Worm (Caenorhabditis elegans) whole organism, L1 larva: ENCODE measurements around the gene ugt-33.

ENCODE experiments used
- C16A3.4 ChIP-seq: fragments of 150-350 bp; optimal IDR thresholded peaks from 2 replicates; lab custom pipeline; 2014; ENCODE audit warnings: missing biosample characterization, missing genetic modification characterization
- Y116A8C.19 ChIP-seq: sonication (generic microtip); optimal IDR thresholded peaks from 2 replicates; lab custom pipeline; 2016; ENCODE audit warnings: missing compliant biosample characterization, missing genetic modification characterization, borderline replicate concordance
- aly-2 ChIP-seq: fragments of 150-350 bp; optimal IDR thresholded peaks from 2 replicates; lab custom pipeline; 2014; ENCODE audit warnings: missing biosample characterization, missing genetic modification characterization
- ceh-8 ChIP-seq: fragments of 200-800 bp; sonication (Bioruptor generic); optimal IDR thresholded peaks from 2 replicates; lab custom pipeline; 2018; ENCODE audit warnings: mild to moderate bottlenecking, missing genetic modification characterization, moderate library complexity, missing compliant biosample characterization
- ceh-88 ChIP-seq: fragments of 200-800 bp; sonication (Bioruptor generic); IDR thresholded peaks from 2 replicates; pipeline ENCODE4 v1.3.6; 2022; ENCODE audit warnings: missing genetic modification characterization, missing compliant biosample characterization
- ceh-90 ChIP-seq: sonication (generic microtip); optimal IDR thresholded peaks from 2 replicates; lab custom pipeline; 2016; ENCODE audit warnings: missing genetic modification characterization, missing compliant biosample characterization
- efl-1 ChIP-seq, 4 experiments: fragments of 150-350 bp; optimal IDR thresholded peaks in 3 of 4; peaks in 1 of 4; 1 replicate in 1 of 4; 2 replicates in 3 of 4; lab custom pipeline; 2014; ENCODE audit warnings: missing biosample characterization in 2 of 4, missing genetic modification characterization in 2 of 4, missing genetic modification reagents in 2 of 4
- efl-3 ChIP-seq: fragments of 200-800 bp; sonication (Bioruptor generic); optimal IDR thresholded peaks from 2 replicates; lab custom pipeline; 2018; ENCODE audit warnings: mild to moderate bottlenecking, missing genetic modification characterization, missing compliant biosample characterization
- egl-13 ChIP-seq: sonication (generic microtip); optimal IDR thresholded peaks from 2 replicates; lab custom pipeline; 2016; ENCODE audit warnings: missing genotype, missing genetic modification reagents, missing genetic modification characterization, missing compliant biosample characterization
- elt-2 ChIP-seq: sonication (generic microtip); optimal IDR thresholded peaks from 2 replicates; lab custom pipeline; 2016; ENCODE audit warnings: missing genetic modification characterization, mild to moderate bottlenecking, inconsistent platforms, missing compliant biosample characterization, missing genetic modification reagents
- ets-5 ChIP-seq: fragments of 200-800 bp; sonication (Bioruptor generic); IDR thresholded peaks from 2 replicates; pipeline ENCODE4 v1.3.6; 2022; ENCODE audit warnings: missing genetic modification characterization, missing compliant biosample characterization
- fkh-8 ChIP-seq: sonication (generic microtip); optimal IDR thresholded peaks from 2 replicates; lab custom pipeline; 2016; ENCODE audit warnings: mild to moderate bottlenecking, missing genetic modification characterization, missing compliant biosample characterization
- grh-1 ChIP-seq: fragments of 200-800 bp; sonication (Bioruptor generic); IDR thresholded peaks from 2 replicates; pipeline ENCODE4 v1.3.6; 2022; ENCODE audit warnings: missing genetic modification reagents, missing genetic modification characterization, missing compliant biosample characterization
- hlh-17 ChIP-seq: fragments of 200-800 bp; sonication (Bioruptor generic); optimal IDR thresholded peaks from 2 replicates; lab custom pipeline; 2018; ENCODE audit warnings: missing genetic modification characterization, mild to moderate bottlenecking, missing compliant biosample characterization, moderate library complexity, borderline replicate concordance
- hlh-4 ChIP-seq: sonication (generic microtip); optimal IDR thresholded peaks from 2 replicates; lab custom pipeline; 2016; ENCODE audit warnings: mild to moderate bottlenecking, missing genetic modification characterization, missing compliant biosample characterization
- jun-1 ChIP-seq: fragments of 150-350 bp; optimal IDR thresholded peaks from 2 replicates; lab custom pipeline; 2014; ENCODE audit warnings: missing biosample characterization, missing genetic modification reagents, missing genetic modification characterization
- lin-13 ChIP-seq: fragments of 150-350 bp; optimal IDR thresholded peaks from 2 replicates; lab custom pipeline; 2014; ENCODE audit warnings: missing biosample characterization, missing genetic modification reagents, missing genetic modification characterization
- lin-35 ChIP-seq, 2 experiments: fragments of 150-350 bp; optimal IDR thresholded peaks; 2 replicates each; lab custom pipeline; 2014; ENCODE audit warnings: missing biosample characterization in 2 of 2, missing genetic modification characterization in 2 of 2, missing genetic modification reagents in 2 of 2
- lin-39 ChIP-seq: fragments of 150-350 bp; optimal IDR thresholded peaks from 2 replicates; lab custom pipeline; 2014; ENCODE audit warnings: missing biosample characterization, missing genetic modification reagents, missing genetic modification characterization
- lsy-2 ChIP-seq, 2 experiments: fragments of 150-350 bp; optimal IDR thresholded peaks; 2 replicates each; lab custom pipeline; 2014; ENCODE audit warnings: missing biosample characterization in 2 of 2, missing genetic modification characterization in 2 of 2
- nhr-19 ChIP-seq: fragments of 200-800 bp; sonication (Bioruptor generic); conservative IDR thresholded peaks from 2 replicates; pipeline ENCODE4 v1.3.6; 2022; ENCODE audit warnings: missing genetic modification characterization, missing compliant biosample characterization
- nhr-20 ChIP-seq: sonication (generic microtip); optimal IDR thresholded peaks from 2 replicates; lab custom pipeline; 2016; ENCODE audit warnings: mild to moderate bottlenecking, missing genetic modification characterization, missing compliant biosample characterization
- nhr-28 ChIP-seq: fragments of 150-350 bp; optimal IDR thresholded peaks from 2 replicates; lab custom pipeline; 2014; ENCODE audit warnings: missing biosample characterization, missing genetic modification characterization
- nhr-77 ChIP-seq: fragments of 150-350 bp; optimal IDR thresholded peaks from 2 replicates; lab custom pipeline; 2014; ENCODE audit warnings: missing biosample characterization, missing genetic modification characterization
- nhr-85 ChIP-seq: sonication (generic microtip); peaks from one replicate; lab custom pipeline; 2016; ENCODE audit warnings: missing genetic modification characterization, inconsistent platforms, missing compliant biosample characterization
- rnt-1 ChIP-seq: sonication (generic microtip); optimal IDR thresholded peaks from 2 replicates; lab custom pipeline; 2016; ENCODE audit warnings: mild to moderate bottlenecking, missing genetic modification characterization, moderate library complexity, missing compliant biosample characterization
- snu-23 ChIP-seq: sonication (generic microtip); optimal IDR thresholded peaks from 2 replicates; lab custom pipeline; 2016; ENCODE audit warnings: missing genetic modification characterization, missing compliant biosample characterization
- sox-4 ChIP-seq: sonication (generic microtip); optimal IDR thresholded peaks from 2 replicates; lab custom pipeline; 2016; ENCODE audit warnings: missing genetic modification characterization, missing compliant biosample characterization
- sptf-1 ChIP-seq: fragments of 150-350 bp; optimal IDR thresholded peaks from 2 replicates; lab custom pipeline; 2014; ENCODE audit warnings: missing biosample characterization, missing genetic modification characterization
- tbx-2 ChIP-seq: sonication (generic microtip); optimal IDR thresholded peaks from 2 replicates; lab custom pipeline; 2016; ENCODE audit warnings: missing genetic modification characterization, missing compliant biosample characterization
- tlp-1 ChIP-seq: fragments of 150-350 bp; optimal IDR thresholded peaks from 2 replicates; lab custom pipeline; 2014; ENCODE audit warnings: missing biosample characterization, missing genetic modification characterization
- unc-130 ChIP-seq: fragments of 150-350 bp; optimal IDR thresholded peaks from 2 replicates; lab custom pipeline; 2017; ENCODE audit warnings: missing biosample characterization, missing genetic modification characterization, inconsistent platforms
- unc-30 ChIP-seq: sonication (generic microtip); optimal IDR thresholded peaks from 2 replicates; lab custom pipeline; 2017; ENCODE audit warnings: missing biosample characterization, missing genetic modification characterization
- zag-1 ChIP-seq: fragments of 150-350 bp; optimal IDR thresholded peaks from 2 replicates; lab custom pipeline; 2014; ENCODE audit warnings: missing biosample characterization, missing genetic modification characterization
- ztf-11 ChIP-seq, 2 experiments: sonication (generic microtip); optimal IDR thresholded peaks; 2 replicates each; lab custom pipeline; 2016 to 2017; ENCODE audit warnings: missing genetic modification characterization in 2 of 2, missing biosample characterization in 1 of 2, missing compliant biosample characterization in 1 of 2
- ztf-4 ChIP-seq: fragments of 150-350 bp; optimal IDR thresholded peaks from 2 replicates; lab custom pipeline; 2014; ENCODE audit warnings: missing biosample characterization, missing genetic modification characterization

The ugt-33 gene

ce11 chrV:10468709-10469108, 24.5 kb upstream of the ugt-33 start:
- no peak for TF ChIP-seq elt-2 (tag; lab: Kevin White, UChicago)
- no peak for TF ChIP-seq zag-1
- TF ChIP-seq ceh-88 = no peak
- no peak for TF ChIP-seq tbx-2

- TF ChIP-seq fkh-8 = peak; percentile 12
- no peak for TF ChIP-seq efl-1 (optimal IDR thresholded peaks at IDR 0.05; lab: Kevin White, UChicago)
- peak in 1 of 2 experiments; percentile 71 for TF ChIP-seq efl-1 (GFP tag; optimal IDR thresholded peaks at IDR 0.05 in 1 of 2; lab: Kevin White, UChicago)
- no peak for TF ChIP-seq hlh-4 (tag; lab: Kevin White, UChicago)
Observed at ce11 chrV:10469845-10470244, 23.4 kb upstream of the ugt-33 start.

ce11 chrV:10471007-10471406, 22.2 kb upstream of the ugt-33 start:
- TF ChIP-seq ztf-11 (tag; optimal IDR thresholded peaks at IDR 0.05; lab: Kevin White, UChicago) (no peak), ets-5 (no peak), sox-4 (no peak), lin-39 (tag; lab: Kevin White, UChicago) (no peak), unc-130 (tag; lab: Kevin White, UChicago) (no peak), C16A3.4 (no peak), ztf-4 (tag; lab: Kevin White, UChicago) (no peak), fkh-8 (no peak), tlp-1 (tag; lab: Kevin White, UChicago) (no peak), nhr-28 (tag; lab: Kevin White, UChicago) (no peak), hlh-17 (GFP tag; lab: Kevin White, UChicago) (no peak), efl-1 (optimal IDR thresholded peaks at IDR 0.05; lab: Kevin White, UChicago) (no peak), efl-1 (GFP tag; optimal IDR thresholded peaks at IDR 0.05 in 1 of 2; lab: Kevin White, UChicago) (no peak), nhr-77 (tag; lab: Kevin White, UChicago) (no peak), nhr-19 (GFP tag; lab: Robert Waterston, UW) (no peak), jun-1 (tag; lab: Kevin White, UChicago) (no peak), egl-13 (tag; lab: Kevin White, UChicago) (no peak), lin-35 (GFP tag; optimal IDR thresholded peaks at IDR 0.05; lab: Kevin White, UChicago) (no peak), grh-1 (GFP tag; lab: Robert Waterston, UW) (no peak)
- TF ChIP-seq, all 84 proteins: peak for 0

ce11 chrV:10472901-10473774, 20.1 kb upstream of the ugt-33 start:
- TF ChIP-seq lin-13 (GFP tag; lab: Kevin White, UChicago) (no peak), rnt-1 (tag; lab: Kevin White, UChicago) (peak; percentile 9), efl-1 (optimal IDR thresholded peaks at IDR 0.05; lab: Kevin White, UChicago) (no peak), efl-1 (GFP tag; optimal IDR thresholded peaks at IDR 0.05 in 1 of 2; lab: Kevin White, UChicago) (peak in 1 of 2 experiments; percentile 85)
- TF ChIP-seq, all 84 proteins: peak for 2

ce11 chrV:10474040-10474439, 19.2 kb upstream of the ugt-33 start:
- TF ChIP-seq sptf-1 (no peak), ceh-90 (tag; lab: Kevin White, UChicago) (no peak)

- TF ChIP-seq nhr-85 (tag; lab: Kevin White, UChicago) (no peak), efl-3 (GFP tag; lab: Kevin White, UChicago) (no peak), nhr-20 (no peak), lsy-2 (tag; optimal IDR thresholded peaks at IDR 0.05; lab: Kevin White, UChicago) (no peak), ceh-8 (GFP tag; lab: Kevin White, UChicago) (no peak), aly-2 (tag; lab: Kevin White, UChicago) (no peak), unc-30 (no peak), snu-23 (GFP tag; lab: Kevin White, UChicago) (no peak), rnt-1 (tag; lab: Kevin White, UChicago) (no peak), Y116A8C.19 (no peak)
- TF ChIP-seq, all 84 proteins: peak for 0
Observed at ce11 chrV:10475421-10475820, 17.8 kb upstream of the ugt-33 start.
